Worm (Caenorhabditis elegans) whole organism, L4/young adult: Measurements from ENCODE around the gene F36H5.14.

Source experiments
- W03F9.2 ChIP-seq: fragments of 150-350 bp; optimal IDR thresholded peaks from 2 replicates; lab custom pipeline; 2014; ENCODE audit warnings: missing biosample characterization, missing genetic modification characterization
- him-1 ChIP-seq: sonication (generic microtip); optimal IDR thresholded peaks from 2 replicates; lab custom pipeline; 2016; ENCODE audit warnings: missing genotype, missing genetic modification reagents, missing genetic modification characterization, missing compliant biosample characterization

DNA sequence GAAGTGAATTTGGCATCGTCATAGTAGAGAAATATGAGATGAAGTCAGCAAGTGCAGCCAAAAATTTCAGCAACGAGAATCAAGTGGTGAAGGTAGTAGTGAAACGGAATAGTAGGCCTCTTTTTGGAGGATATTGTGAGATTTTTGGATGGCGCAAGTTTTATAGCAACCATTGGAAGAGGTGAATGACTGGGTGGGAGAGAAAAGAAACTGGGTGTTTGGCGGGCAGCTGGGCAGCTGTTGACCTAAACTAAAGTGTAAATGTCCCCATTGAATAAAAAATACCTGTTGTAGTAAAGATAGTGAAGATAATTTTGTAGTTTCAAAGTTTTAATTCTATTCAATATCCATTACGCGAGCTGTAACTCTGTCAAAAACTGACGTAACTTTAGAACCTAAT lies 40.7 kb downstream of the F36H5.14 start:
- TF ChIP-seq him-1, result no peak
- no peak for TF ChIP-seq W03F9.2 (tag; lab: Kevin White, UChicago)
